Worm (Caenorhabditis elegans): ENCODE data around the gene T18D3.5.
A peak's percentile ranks its signal among the peaks of the same experiment; 100 is the strongest.

Gene T18D3.5

ce11 chrX:12452143-12452570, 11.4 kb upstream of the T18D3.5 start (continued):
- TF ChIP-seq hlh-4 (tag; optimal IDR thresholded peaks at IDR 0.05) = no peak
- TF ChIP-seq nhr-12 (tag; optimal IDR thresholded peaks at IDR 0.05) = no peak
- peak; percentile 73 for TF ChIP-seq pax-3 (tag; optimal IDR thresholded peaks at IDR 0.05)
- TF ChIP-seq nhr-84 (tag; optimal IDR thresholded peaks at IDR 0.05) = no peak
- no peak for TF ChIP-seq efl-3 (GFP tag; optimal IDR thresholded peaks at IDR 0.05)
- TF ChIP-seq aly-2 (tag; optimal IDR thresholded peaks at IDR 0.05) = no peak
- no peak for TF ChIP-seq nhr-28 (tag; optimal IDR thresholded peaks at IDR 0.05)
- TF ChIP-seq C16A3.4 (tag; optimal IDR thresholded peaks at IDR 0.05) = no peak
- TF ChIP-seq rnt-1 (tag; optimal IDR thresholded peaks at IDR 0.05) = peak; percentile 43
- no peak for TF ChIP-seq nhr-77 (tag; optimal IDR thresholded peaks at IDR 0.05)

- TF ChIP-seq efl-1 (optimal IDR thresholded peaks at IDR 0.05) = peak; percentile 9 to 25
- peak in 1 of 2 experiments; percentile 65 for TF ChIP-seq efl-1 (GFP tag; optimal IDR thresholded peaks at IDR 0.05 in 1 of 2)
- peak; percentile 14 for TF ChIP-seq swsn-7 (tag; optimal IDR thresholded peaks at IDR 0.05)
- peak in 2 of 6 experiments; percentile 52 for TF ChIP-seq elt-3 (tag; optimal IDR thresholded peaks at IDR 0.05)
- TF ChIP-seq snu-23 (GFP tag; optimal IDR thresholded peaks at IDR 0.05) = peak; percentile 49
- TF ChIP-seq alr-1 (tag; optimal IDR thresholded peaks at IDR 0.05; ENCODE audit: borderline replicate concordance) = no peak
- TF ChIP-seq unc-130 (tag; optimal IDR thresholded peaks at IDR 0.05) = peak; percentile 12
- TF ChIP-seq xbp-1 (tag; optimal IDR thresholded peaks at IDR 0.05) = peak; percentile 17
- peak; percentile 68 for TF ChIP-seq blmp-1 (tag; optimal IDR thresholded peaks at IDR 0.05)
- no peak for TF ChIP-seq pax-3 (tag; optimal IDR thresholded peaks at IDR 0.05)
- TF ChIP-seq lin-13 (GFP tag; optimal IDR thresholded peaks at IDR 0.05) = peak; percentile 35
- TF ChIP-seq nhr-71 (tag; optimal IDR thresholded peaks at IDR 0.05) = peak; percentile 37
- no peak for TF ChIP-seq jun-1 (tag; optimal IDR thresholded peaks at IDR 0.05)
- peak; percentile 44 for TF ChIP-seq nhr-47 (tag; optimal IDR thresholded peaks at IDR 0.05)
- peak; percentile 21 to 45 for TF ChIP-seq lin-35 (GFP tag; optimal IDR thresholded peaks at IDR 0.05)
- peak; percentile 56 for TF ChIP-seq C16A3.4 (tag; optimal IDR thresholded peaks at IDR 0.05)
- no peak for TF ChIP-seq unc-30 (tag; optimal IDR thresholded peaks at IDR 0.05)
- TF ChIP-seq dpl-1 (GFP tag; optimal IDR thresholded peaks at IDR 0.05) = peak in 2 of 3 experiments; percentile 28 to 34
- peak; percentile 51 for TF ChIP-seq nhr-20 (tag; optimal IDR thresholded peaks at IDR 0.05)
- peak; percentile 79 for TF ChIP-seq lin-14 (GFP tag; optimal IDR thresholded peaks at IDR 0.05)
- TF ChIP-seq fkh-8 (tag; optimal IDR thresholded peaks at IDR 0.05) = peak; percentile 63
- TF ChIP-seq lsy-2 (tag; optimal IDR thresholded peaks at IDR 0.05) = peak; percentile 22 to 45
- TF ChIP-seq lir-3 (tag; optimal IDR thresholded peaks at IDR 0.05; ENCODE audit: poor library complexity) = peak; percentile 1
- no peak for TF ChIP-seq unc-62 (GFP tag; optimal IDR thresholded peaks at IDR 0.05)
- TF ChIP-seq skn-1 (tag; optimal IDR thresholded peaks at IDR 0.05) = peak; percentile 27
- TF ChIP-seq snpc-4 (tag; optimal IDR thresholded peaks at IDR 0.05) = no peak
- TF ChIP-seq fkh-10 (GFP tag; optimal IDR thresholded peaks at IDR 0.05) = no peak
- TF ChIP-seq elt-2 (tag; optimal IDR thresholded peaks at IDR 0.05) = no peak
- TF ChIP-seq ceh-63 (GFP tag; optimal IDR thresholded peaks at IDR 0.05) = no peak
- peak in 1 of 2 experiments; percentile 20 for TF ChIP-seq mdl-1 (tag; optimal IDR thresholded peaks at IDR 0.05)
- TF ChIP-seq ets-5 (GFP tag; IDR thresholded peaks at IDR 0.05) = no peak
- TF ChIP-seq pqm-1 (tag; optimal IDR thresholded peaks at IDR 0.05) = no peak
- peak; percentile 10 for TF ChIP-seq dsc-1 (tag; optimal IDR thresholded peaks at IDR 0.05)
- TF ChIP-seq tbx-2 (tag; optimal IDR thresholded peaks at IDR 0.05) = peak; percentile 23
- TF ChIP-seq nhr-90 (tag; optimal IDR thresholded peaks at IDR 0.05; ENCODE audit: poor library complexity) = peak; percentile 36
- TF ChIP-seq mep-1 (tag; optimal IDR thresholded peaks at IDR 0.05) = peak; percentile 58
These were observed 9.3 kb upstream of the T18D3.5 start, which contains the start of the genes T18D3.9 and T18D3.1 for ce11 chrX:12454290-12454795. Gene T18D3.9, minus strand, starts transcription at chrX:12454457. Gene T18D3.1, plus strand, starts transcription at chrX:12454745.
